Fruit fly (Drosophila melanogaster) whole organism, embryonic: ENCODE measurements around the gene CG33702.

Source experiments
- Atf6 ChIP-seq: fragments of 200-800 bp; sonication (Bioruptor generic); IDR thresholded peaks from 2 replicates; pipeline ENCODE4 v1.3.6; 2022; ENCODE audit warnings: missing biosample characterization, missing genetic modification characterization
- CG10209 ChIP-seq: fragments of 200-800 bp; sonication (Bioruptor generic); optimal IDR thresholded peaks from 3 replicates; lab custom pipeline; 2017; ENCODE audit warnings: missing biosample characterization, mild to moderate bottlenecking, missing genetic modification characterization, missing genetic modification reagents
- CG11695 ChIP-seq: fragments of 200-800 bp; sonication (Bioruptor generic); IDR thresholded peaks from 3 replicates; pipeline ENCODE4 v1.3.6; 2022; ENCODE audit warnings: missing biosample characterization, missing genetic modification characterization
- CG12104 ChIP-seq: fragments of 200-800 bp; sonication (Bioruptor generic); optimal IDR thresholded peaks from 3 replicates; lab custom pipeline; 2016; ENCODE audit warnings: missing biosample characterization, missing genetic modification characterization
- CG12744 ChIP-seq: fragments of 200-800 bp; sonication (Bioruptor generic); optimal IDR thresholded peaks from 2 replicates; lab custom pipeline; 2016; ENCODE audit warnings: missing biosample characterization, missing genetic modification characterization
- CG14441 ChIP-seq: fragments of 200-800 bp; sonication (Bioruptor generic); IDR thresholded peaks from 2 replicates; pipeline ENCODE4 v1.3.6; 2022; ENCODE audit warnings: missing biosample characterization, missing genetic modification characterization
- CG14710 ChIP-seq: fragments of 200-800 bp; sonication (Bioruptor generic); optimal IDR thresholded peaks from 3 replicates; lab custom pipeline; 2019; ENCODE audit warnings: missing biosample characterization, mild to moderate bottlenecking, missing genetic modification characterization, moderate library complexity
- CG15011 ChIP-seq: fragments of 200-800 bp; sonication (Bioruptor generic); optimal IDR thresholded peaks from 3 replicates; lab custom pipeline; 2018; ENCODE audit warnings: missing biosample characterization, mild to moderate bottlenecking, missing genetic modification characterization
- CG1602 ChIP-seq: fragments of 200-800 bp; sonication (Bioruptor generic); optimal IDR thresholded peaks from 3 replicates; lab custom pipeline; 2016; ENCODE audit warnings: missing biosample characterization, missing genetic modification characterization
- CG16863 ChIP-seq: fragments of 200-800 bp; sonication (Bioruptor generic); optimal IDR thresholded peaks from 3 replicates; lab custom pipeline; 2016; ENCODE audit warnings: missing biosample characterization, missing genetic modification characterization
- CG2712 ChIP-seq: fragments of 200-800 bp; optimal IDR thresholded peaks from 3 replicates; lab custom pipeline; 2019; ENCODE audit warnings: missing biosample characterization, mild to moderate bottlenecking, missing genetic modification characterization, moderate library complexity
- CG3838 ChIP-seq: fragments of 200-800 bp; sonication (Bioruptor generic); optimal IDR thresholded peaks from 3 replicates; lab custom pipeline; 2016; ENCODE audit warnings: missing biosample characterization, missing genetic modification characterization
- CG6791 ChIP-seq: fragments of 200-800 bp; sonication (Bioruptor generic); IDR thresholded peaks from 3 replicates; pipeline ENCODE4 v1.3.6; 2022; ENCODE audit warnings: missing biosample characterization, missing genetic modification characterization; ENCODE audit not compliant: partially characterized antibody
- CG6854 ChIP-seq: fragments of 200-800 bp; sonication (Bioruptor generic); optimal IDR thresholded peaks from 3 replicates; lab custom pipeline; 2017; ENCODE audit warnings: missing biosample characterization, mild to moderate bottlenecking, missing genetic modification characterization
- CG7556 ChIP-seq: fragments of 200-800 bp; sonication (Bioruptor generic); optimal IDR thresholded peaks from 2 replicates; lab custom pipeline; 2017; ENCODE audit warnings: missing biosample characterization, mild to moderate bottlenecking, missing genetic modification characterization
- CG8388 ChIP-seq: fragments of 200-800 bp; sonication (Bioruptor generic); optimal IDR thresholded peaks from 2 replicates; lab custom pipeline; 2019; ENCODE audit warnings: missing biosample characterization, mild to moderate bottlenecking, missing genetic modification characterization, moderate library complexity
- CG8924 ChIP-seq: fragments of 200-800 bp; optimal IDR thresholded peaks from 3 replicates; lab custom pipeline; 2019; ENCODE audit warnings: missing biosample characterization, mild to moderate bottlenecking, missing genetic modification characterization, moderate library complexity
- CkIIα-i1 ChIP-seq: fragments of 200-800 bp; sonication (Bioruptor generic); IDR thresholded peaks from 2 replicates; pipeline ENCODE4 v1.3.6; 2022; ENCODE audit warnings: missing biosample characterization, missing genetic modification characterization
- Doc2 ChIP-seq: fragments of 200-800 bp; sonication (Bioruptor generic); IDR thresholded peaks from 2 replicates; pipeline ENCODE4 v1.3.6; 2022; ENCODE audit warnings: missing biosample characterization, missing genetic modification characterization
- E2f1 ChIP-seq: fragments of 200-800 bp; sonication (Bioruptor generic); IDR thresholded peaks from 2 replicates; pipeline ENCODE4 v1.3.6; 2022; ENCODE audit warnings: missing biosample characterization, missing genetic modification characterization
- Elba2 ChIP-seq: fragments of 200-800 bp; sonication (Bioruptor generic); optimal IDR thresholded peaks from 3 replicates; lab custom pipeline; 2016; ENCODE audit warnings: missing biosample characterization, missing genetic modification characterization
- GATAe ChIP-seq: fragments of 200-800 bp; sonication (Bioruptor generic); conservative IDR thresholded peaks from 2 replicates; pipeline ENCODE4 v1.3.6; 2022; ENCODE audit warnings: missing biosample characterization, missing genetic modification characterization
- Med ChIP-seq: fragments of 200-800 bp; sonication (Bioruptor generic); peaks from one replicate; lab custom pipeline; 2016; ENCODE audit warnings: missing biosample characterization, missing genetic modification characterization, mild to moderate bottlenecking, inconsistent platforms, moderate library complexity
- Mrtf ChIP-seq: fragments of 200-800 bp; sonication (Bioruptor generic); IDR thresholded peaks from 3 replicates; pipeline ENCODE4 v1.3.6; 2022; ENCODE audit warnings: missing biosample characterization, missing genetic modification characterization
- PHDP ChIP-seq: fragments of 200-800 bp; sonication (Bioruptor generic); optimal IDR thresholded peaks from 3 replicates; lab custom pipeline; 2018; ENCODE audit warnings: missing biosample characterization, mild to moderate bottlenecking, missing genetic modification characterization, moderate library complexity
- Ravus ChIP-seq: fragments of 200-800 bp; sonication (Bioruptor generic); IDR thresholded peaks from 2 replicates; pipeline ENCODE4 v1.3.6; 2022; ENCODE audit warnings: missing biosample characterization, missing genetic modification characterization
- Rx ChIP-seq: fragments of 200-800 bp; sonication (Bioruptor generic); IDR thresholded peaks from 2 replicates; pipeline ENCODE4 v1.3.6; 2022; ENCODE audit warnings: missing biosample characterization, missing genetic modification characterization
- TFAM ChIP-seq: fragments of 200-800 bp; sonication (Bioruptor generic); optimal IDR thresholded peaks from 2 replicates; lab custom pipeline; 2017; ENCODE audit warnings: missing biosample characterization, missing genetic modification characterization, inconsistent platforms
- Xrp1 ChIP-seq: fragments of 200-800 bp; sonication (Bioruptor generic); IDR thresholded peaks from 2 replicates; pipeline ENCODE4 v1.3.6; 2022; ENCODE audit warnings: missing biosample characterization, missing genetic modification characterization
- al ChIP-seq: fragments of 200-800 bp; sonication (Bioruptor generic); IDR thresholded peaks from 2 replicates; pipeline ENCODE4 v1.3.6; 2022; ENCODE audit warnings: missing biosample characterization, missing genetic modification characterization
- bab2 ChIP-seq: fragments of 200-800 bp; sonication (Bioruptor generic); optimal IDR thresholded peaks from 2 replicates; lab custom pipeline; 2016; ENCODE audit warnings: missing biosample characterization, missing genetic modification characterization
- br ChIP-seq: fragments of >200 bp; optimal IDR thresholded peaks from 2 replicates; lab custom pipeline; 2017
- dysf ChIP-seq: fragments of 200-800 bp; sonication (Bioruptor generic); IDR thresholded peaks from 3 replicates; pipeline ENCODE4 v1.3.6; 2022; ENCODE audit warnings: missing biosample characterization, missing genetic modification characterization
- eyg ChIP-seq: fragments of 200-800 bp; sonication (Bioruptor generic); optimal IDR thresholded peaks from 3 replicates; lab custom pipeline; 2016; ENCODE audit warnings: missing biosample characterization, missing genetic modification characterization
- fd102C ChIP-seq: fragments of 200-800 bp; sonication (Bioruptor generic); optimal IDR thresholded peaks from 2 replicates; lab custom pipeline; 2018; ENCODE audit warnings: missing biosample characterization, mild to moderate bottlenecking, missing genetic modification characterization, moderate library complexity
- gcm2 ChIP-seq: fragments of 200-800 bp; sonication (Bioruptor generic); optimal IDR thresholded peaks from 2 replicates; lab custom pipeline; 2016; ENCODE audit warnings: missing biosample characterization, missing genetic modification characterization
- ham ChIP-seq: fragments of 200-800 bp; sonication (Bioruptor generic); IDR thresholded peaks from 2 replicates; pipeline ENCODE4 v1.3.6; 2022; ENCODE audit warnings: missing biosample characterization, missing genetic modification characterization
- hbn ChIP-seq: fragments of 200-800 bp; sonication (Bioruptor generic); IDR thresholded peaks from 2 replicates; pipeline ENCODE4 v1.3.6; 2022; ENCODE audit warnings: missing biosample characterization, missing genetic modification characterization; ENCODE audit not compliant: partially characterized antibody
- hth ChIP-seq: fragments of >200 bp; optimal IDR thresholded peaks from 2 replicates; lab custom pipeline; 2017; ENCODE audit warnings: inconsistent platforms
- lola ChIP-seq, 3 experiments: fragments of >200 bp in 2 of 3; fragments of 200-800 bp in 1 of 3; sonication (Bioruptor generic) in 1 of 3; optimal IDR thresholded peaks; 2 replicates each; lab custom pipeline; 2017 to 2019; ENCODE audit warnings: missing biosample characterization in 3 of 3, missing genetic modification characterization in 3 of 3, mild to moderate bottlenecking in 1 of 3, moderate library complexity in 1 of 3
- nom ChIP-seq: fragments of 200-800 bp; sonication (Bioruptor generic); optimal IDR thresholded peaks from 2 replicates; lab custom pipeline; 2017; ENCODE audit warnings: missing biosample characterization, missing genetic modification characterization, mild to moderate bottlenecking, moderate library complexity, missing genetic modification reagents
- oc ChIP-seq: fragments of 200-800 bp; sonication (Bioruptor generic); optimal IDR thresholded peaks from 2 replicates; lab custom pipeline; 2018; ENCODE audit warnings: missing biosample characterization, mild to moderate bottlenecking, missing genetic modification characterization, moderate library complexity
- odd ChIP-seq: fragments of 200-800 bp; sonication (Bioruptor generic); optimal IDR thresholded peaks from 2 replicates; lab custom pipeline; 2017; ENCODE audit warnings: missing biosample characterization, mild to moderate bottlenecking, missing genetic modification characterization
- pan ChIP-seq, 4 experiments: fragments of >200 bp in 3 of 4; fragments of 200-800 bp in 1 of 4; sonication (Bioruptor generic) in 1 of 4; optimal IDR thresholded peaks in 3 of 4; IDR thresholded peaks in 1 of 4; 2 replicates each; pipeline versions ENCODE4 v1.3.6 to Lab custom; 2017 to 2022; ENCODE audit warnings: missing biosample characterization in 2 of 4, missing genetic modification characterization in 2 of 4, mixed read lengths in 1 of 4
- pros ChIP-seq: fragments of 200-800 bp; sonication (Bioruptor generic); optimal IDR thresholded peaks from 3 replicates; lab custom pipeline; 2019; ENCODE audit warnings: missing biosample characterization, mild to moderate bottlenecking, missing genetic modification characterization, moderate library complexity
- rib ChIP-seq: fragments of 200-800 bp; sonication (Bioruptor generic); IDR thresholded peaks from 2 replicates; pipeline ENCODE4 v1.3.6; 2022; ENCODE audit warnings: missing biosample characterization, missing genetic modification characterization
- sd ChIP-seq: fragments of 200-800 bp; sonication (Bioruptor generic); optimal IDR thresholded peaks from 3 replicates; lab custom pipeline; 2018; ENCODE audit warnings: missing biosample characterization, mild to moderate bottlenecking, missing genetic modification characterization, moderate library complexity
- tap ChIP-seq: fragments of 200-800 bp; optimal IDR thresholded peaks from 3 replicates; lab custom pipeline; 2019; ENCODE audit warnings: missing biosample characterization, mild to moderate bottlenecking, missing genetic modification characterization, moderate library complexity
- tna ChIP-seq: fragments of 200-800 bp; sonication (Bioruptor generic); IDR thresholded peaks from 2 replicates; pipeline ENCODE4 v1.3.6; 2022; ENCODE audit warnings: missing biosample characterization, missing genetic modification characterization; ENCODE audit not compliant: partially characterized antibody

The CG33702 gene

DNA sequence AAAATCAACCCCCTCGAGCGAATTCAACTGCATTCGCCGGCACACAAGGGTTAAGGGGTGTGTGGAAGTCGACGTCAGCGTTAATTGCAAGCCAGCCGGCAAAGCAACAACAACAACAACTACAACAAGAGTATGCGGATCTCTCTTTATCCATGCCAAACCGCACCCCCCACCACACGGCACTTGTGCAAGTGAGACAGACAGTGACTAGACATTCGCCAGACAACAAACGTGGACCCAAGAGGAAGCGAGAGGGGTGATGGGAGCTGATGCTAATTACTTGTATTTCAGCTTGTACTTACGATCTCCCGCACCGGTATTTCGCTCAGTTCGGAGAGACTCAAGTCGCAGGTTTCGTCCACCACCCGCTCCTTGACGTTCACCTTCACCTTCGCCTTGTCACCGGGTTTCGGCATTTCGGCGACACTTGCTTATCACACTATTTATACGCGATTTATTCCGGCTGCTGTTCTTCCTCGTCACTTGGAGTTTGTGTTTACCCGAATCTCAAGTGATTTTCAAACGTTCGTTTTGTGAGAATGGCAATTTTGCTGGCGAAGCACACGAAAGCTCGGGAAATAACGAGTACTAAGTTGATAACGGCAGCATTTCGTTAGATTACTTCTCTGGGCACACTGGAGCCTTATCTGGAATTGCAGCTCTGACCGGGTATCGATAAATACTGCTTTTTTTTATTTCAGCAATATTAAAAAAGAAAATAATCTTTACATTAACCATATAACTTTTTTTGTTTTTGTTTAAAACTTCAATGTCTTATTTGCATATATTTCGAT, 4.0 kb downstream of the CG33702 start, which contains the start of gene CG3408 (continued):
- no peak for TF ChIP-seq CkIIα-i1 (GFP tag; lab: Robert Waterston, UW)
- TF ChIP-seq nom (GFP tag; lab: Kevin White, UChicago), result peak; percentile 72
- 0 out of 2 replicates have a peak, but pooled peaks have one; percentile 18 for TF ChIP-seq Xrp1
- TF ChIP-seq pan (optimal IDR thresholded peaks at IDR 0.05; lab: Kevin White, UChicago), result no peak
- no peak for TF ChIP-seq pan (GFP tag; optimal IDR thresholded peaks at IDR 0.05 in 1 of 2, IDR thresholded peaks at IDR 0.05 in 1 of 2)
- peak; percentile 48 for TF ChIP-seq CG14710 (tag; lab: Kevin White, UChicago)
- no peak for TF ChIP-seq Doc2 (GFP tag; lab: Robert Waterston, UW)
- peak; percentile 31 for TF ChIP-seq CG2712
- TF ChIP-seq E2f1, result no peak
- no peak for TF ChIP-seq CG16863 (GFP tag; lab: Kevin White, UChicago)
- no peak for TF ChIP-seq tap (tag; lab: Kevin White, UChicago)
- no peak for TF ChIP-seq ham (GFP tag; lab: Robert Waterston, UW)
- TF ChIP-seq CG10209, result no peak
- TF ChIP-seq al (GFP tag; lab: Robert Waterston, UW), result no peak
- TF ChIP-seq oc, result no peak
- no peak for TF ChIP-seq Ravus (GFP tag; lab: Robert Waterston, UW)
- TF ChIP-seq bab2 (GFP tag; lab: Kevin White, UChicago), result no peak
- no peak for TF ChIP-seq hbn (GFP tag; lab: Robert Waterston, UW)
- TF ChIP-seq CG8924 (tag; lab: Kevin White, UChicago), result peak; percentile 43
- peak; percentile 18 for TF ChIP-seq eyg (GFP tag; lab: Kevin White, UChicago)
- no peak for TF ChIP-seq CG1602
- peak; percentile 23 for TF ChIP-seq sd (tag; lab: Kevin White, UChicago)
- no peak for TF ChIP-seq CG6854 (GFP tag; lab: Kevin White, UChicago)
- TF ChIP-seq Mrtf, result no peak
- TF ChIP-seq rib (GFP tag; lab: Robert Waterston, UW), result 0 out of 2 replicates have a peak, but pooled peaks have one; percentile 24
- TF ChIP-seq Rx (GFP tag; lab: Robert Waterston, UW), result no peak
- no peak for TF ChIP-seq CG8388
- TF ChIP-seq Atf6 (GFP tag; lab: Robert Waterston, UW), result 0 out of 2 replicates have a peak, but pooled peaks have one; percentile 6
- TF ChIP-seq tna (GFP tag; lab: Robert Waterston, UW), result no peak
- peak; percentile 23; the same call in 1 of the 2 replicates for TF ChIP-seq GATAe (GFP tag; lab: Robert Waterston, UW)
- no peak for TF ChIP-seq lola (GFP tag; optimal IDR thresholded peaks at IDR 0.05; lab: Kevin White, UChicago)
- TF ChIP-seq CG6791 (GFP tag; lab: Robert Waterston, UW), result 0 out of 3 replicates have a peak, but pooled peaks have one; percentile 16
- no peak for TF ChIP-seq CG14441 (GFP tag; lab: Robert Waterston, UW)
- TF ChIP-seq gcm2 (GFP tag; lab: Kevin White, UChicago), result no peak
- TF ChIP-seq CG12744 (GFP tag; lab: Kevin White, UChicago), result no peak
- TF ChIP-seq odd, result no peak
- TF ChIP-seq fd102C, result peak; percentile 36
- TF ChIP-seq hth (lab: Kevin White, UChicago), result no peak
- peak; percentile 7 for TF ChIP-seq CG12104 (GFP tag; lab: Kevin White, UChicago)
- TF ChIP-seq br (lab: Kevin White, UChicago), result no peak
- TF ChIP-seq CG15011 (GFP tag; lab: Kevin White, UChicago), result no peak
- TF ChIP-seq CG11695 (GFP tag; lab: Robert Waterston, UW), result no peak
- TF ChIP-seq Med (GFP tag; lab: Kevin White, UChicago), result peak; percentile 97
- TF ChIP-seq dysf (GFP tag; lab: Robert Waterston, UW), result no peak
- TF ChIP-seq Elba2 (GFP tag; lab: Kevin White, UChicago), result no peak
- peak; percentile 8 for TF ChIP-seq CG3838 (GFP tag; lab: Kevin White, UChicago)
- peak; percentile 95 for TF ChIP-seq pros
- TF ChIP-seq PHDP (tag; lab: Kevin White, UChicago), result no peak
- peak; percentile 6 for TF ChIP-seq CG7556 (GFP tag; lab: Kevin White, UChicago)
- TF ChIP-seq TFAM (GFP tag; lab: Kevin White, UChicago), result no peak
